Worm (Caenorhabditis elegans): ENCODE results near the gene npp-24.

DNA sequence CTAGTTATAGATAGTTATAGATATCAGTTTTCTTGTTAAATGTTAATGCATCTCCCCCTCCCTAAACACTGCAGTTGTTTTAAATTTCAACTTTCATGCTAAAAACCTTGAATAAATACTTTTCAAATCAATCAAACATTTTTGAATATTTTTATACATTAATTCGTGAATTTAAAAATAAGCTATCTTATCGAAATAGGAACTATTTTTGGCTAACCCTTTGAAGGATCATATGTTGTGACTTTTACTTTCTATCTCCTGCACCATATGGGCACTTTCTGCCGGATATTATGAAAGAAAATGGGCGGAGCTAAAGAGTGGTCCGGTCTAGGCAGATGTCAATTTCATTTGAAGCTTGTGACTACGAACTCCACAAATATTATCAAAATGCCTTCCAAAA, 17.0 kb downstream of the npp-24 start, which contains the start of gene ZK177.11:
- TF ChIP-seq him-1 (tag; optimal IDR thresholded peaks at IDR 0.05) (no peak), W03F9.2 (tag; optimal IDR thresholded peaks at IDR 0.05) (no peak), dao-5 (tag; optimal IDR thresholded peaks at IDR 0.05) (no peak)
